Worm (Caenorhabditis elegans) whole organism, young adult: ENCODE measurements around the gene C06B3.7.

Source experiments
- ZK185.1 ChIP-seq: sonication (generic microtip); optimal IDR thresholded peaks from 2 replicates; lab custom pipeline; 2016; ENCODE audit warnings: mild to moderate bottlenecking, missing genetic modification characterization, missing compliant biosample characterization; ENCODE audit not compliant: poor library complexity, severe bottlenecking
- ama-1 ChIP-seq, 3 experiments: fragments of 150-350 bp in 1 of 3; sonication (generic microtip) in 2 of 3; optimal IDR thresholded peaks; 2 replicates each; lab custom pipeline; 2014 to 2018; ENCODE audit warnings: missing biosample characterization in 2 of 3, missing genetic modification characterization in 2 of 3, missing genetic modification reagents in 2 of 3
- rpc-1 ChIP-seq, 2 experiments: fragments of 150-350 bp in 1 of 2; sonication (generic microtip) in 1 of 2; optimal IDR thresholded peaks; 2 replicates each; lab custom pipeline; 2014 to 2018; ENCODE audit warnings: missing biosample characterization in 1 of 2, missing genetic modification characterization in 1 of 2, missing genetic modification reagents in 1 of 2, missing genotype in 1 of 2
- sdz-38 ChIP-seq: sonication (generic microtip); optimal IDR thresholded peaks from 2 replicates; lab custom pipeline; 2016; ENCODE audit warnings: missing genotype, missing genetic modification characterization, missing compliant biosample characterization
- unc-130 ChIP-seq: sonication (generic microtip); optimal IDR thresholded peaks from 2 replicates; lab custom pipeline; 2016; ENCODE audit warnings: missing genetic modification reagents, missing genetic modification characterization, missing compliant biosample characterization

DNA sequence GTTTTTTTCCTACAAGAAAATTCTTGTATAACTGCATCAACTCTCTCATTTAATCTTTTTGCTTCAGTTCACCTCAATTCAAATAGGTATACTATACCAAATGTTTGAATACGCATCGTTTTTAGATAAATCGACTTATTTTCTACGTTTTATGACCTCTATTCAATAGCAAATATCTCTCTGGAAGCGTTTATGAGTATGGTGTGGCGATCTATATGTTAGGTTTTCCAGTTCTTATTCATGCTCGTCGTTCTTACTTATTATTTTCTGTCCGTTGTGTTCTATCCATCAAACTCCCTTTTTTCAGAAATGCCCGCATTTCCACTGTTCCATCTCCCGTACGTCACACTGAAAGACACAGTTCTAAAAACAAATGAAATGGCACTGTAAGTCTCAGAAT lies 28.9 kb upstream of the C06B3.7 start, which contains the start of gene T22G5.3:
- TF ChIP-seq ama-1 (optimal IDR thresholded peaks at IDR 0.05; lab: Kevin White, UChicago) (no peak), ama-1 (GFP tag; optimal IDR thresholded peaks at IDR 0.05; lab: Kevin White, UChicago) (no peak), ZK185.1 (no peak), sdz-38 (tag; lab: Kevin White, UChicago) (no peak), rpc-1 (optimal IDR thresholded peaks at IDR 0.05; lab: Kevin White, UChicago) (no peak), rpc-1 (tag; optimal IDR thresholded peaks at IDR 0.05; lab: Kevin White, UChicago) (no peak), unc-130 (GFP tag; lab: Kevin White, UChicago) (no peak)
